Fruit fly (Drosophila melanogaster) whole organism, pupa: Measurements from ENCODE around the gene CG31441.

ENCODE experiments used
- CG10348 ChIP-seq: fragments of 200-800 bp; sonication (Bioruptor generic); IDR thresholded peaks from 2 replicates; pipeline ENCODE4 v1.3.6; 2022; ENCODE audit warnings: missing biosample characterization, missing genetic modification characterization
- CG12605 ChIP-seq: fragments of 200-800 bp; sonication (Bioruptor generic); IDR thresholded peaks from 2 replicates; pipeline ENCODE4 v1.3.6; 2022; ENCODE audit warnings: missing biosample characterization, missing genetic modification characterization
- CG13204 ChIP-seq: fragments of 200-800 bp; sonication (Bioruptor generic); optimal IDR thresholded peaks from 2 replicates; lab custom pipeline; 2018; ENCODE audit warnings: missing biosample characterization, mild to moderate bottlenecking, missing genetic modification characterization, moderate library complexity
- CG14655 ChIP-seq: fragments of 200-800 bp; sonication (Bioruptor generic); optimal IDR thresholded peaks from 3 replicates; lab custom pipeline; 2017; ENCODE audit warnings: mild to moderate bottlenecking, missing biosample characterization, missing genetic modification reagents, missing genetic modification characterization
- CG15710 ChIP-seq: fragments of 200-800 bp; sonication (Bioruptor generic); optimal IDR thresholded peaks from 2 replicates; lab custom pipeline; 2018; ENCODE audit warnings: missing biosample characterization, mild to moderate bottlenecking, missing genetic modification characterization, moderate library complexity
- CG17806 ChIP-seq: fragments of 200-800 bp; sonication (Bioruptor generic); optimal IDR thresholded peaks from 2 replicates; lab custom pipeline; 2018; ENCODE audit warnings: missing biosample characterization, mild to moderate bottlenecking, missing genetic modification characterization, moderate library complexity
- CG32121 ChIP-seq: fragments of 200-800 bp; sonication (Bioruptor generic); IDR thresholded peaks from 2 replicates; pipeline ENCODE4 v1.3.6; 2022; ENCODE audit warnings: missing biosample characterization, missing genetic modification characterization
- CG34367 ChIP-seq: fragments of 200-800 bp; sonication (Bioruptor generic); optimal IDR thresholded peaks from 2 replicates; lab custom pipeline; 2018; ENCODE audit warnings: missing biosample characterization, mild to moderate bottlenecking, missing genetic modification characterization
- CG4496 ChIP-seq: fragments of 200-800 bp; sonication (Bioruptor generic); IDR thresholded peaks from 3 replicates; pipeline ENCODE4 v1.3.6; 2022; ENCODE audit warnings: missing biosample characterization, missing genetic modification characterization
- CG8159 ChIP-seq: fragments of 200-800 bp; sonication (Bioruptor generic); optimal IDR thresholded peaks from 3 replicates; lab custom pipeline; 2018; ENCODE audit warnings: missing biosample characterization, mild to moderate bottlenecking, missing genetic modification characterization, moderate library complexity
- CG8301 ChIP-seq: fragments of 200-800 bp; sonication (Bioruptor generic); optimal IDR thresholded peaks from 2 replicates; lab custom pipeline; 2018; ENCODE audit warnings: missing biosample characterization, mild to moderate bottlenecking, missing genetic modification characterization
- CG9948 ChIP-seq: fragments of 200-800 bp; sonication (Bioruptor generic); optimal IDR thresholded peaks from 2 replicates; lab custom pipeline; 2018; ENCODE audit warnings: missing biosample characterization, mild to moderate bottlenecking, missing genetic modification characterization, moderate library complexity
- D1 ChIP-seq: fragments of 200-800 bp; sonication (Bioruptor generic); optimal IDR thresholded peaks from 2 replicates; lab custom pipeline; 2018; ENCODE audit warnings: missing biosample characterization, mild to moderate bottlenecking, missing genetic modification characterization, moderate library complexity
- EcR ChIP-seq: fragments of 200-800 bp; sonication (Bioruptor generic); optimal IDR thresholded peaks from 3 replicates; lab custom pipeline; 2019; ENCODE audit warnings: missing biosample characterization, missing genetic modification characterization, mild to moderate bottlenecking, moderate library complexity, missing genetic modification reagents
- Ets98B ChIP-seq: fragments of 200-800 bp; sonication (Bioruptor generic); IDR thresholded peaks from 2 replicates; pipeline ENCODE4 v1.3.6; 2022; ENCODE audit warnings: missing biosample characterization, missing genetic modification characterization
- Pif1A ChIP-seq: fragments of 200-800 bp; sonication (Bioruptor generic); optimal IDR thresholded peaks from 3 replicates; lab custom pipeline; 2016; ENCODE audit warnings: missing biosample characterization, missing genetic modification characterization
- Pif1B ChIP-seq: fragments of 200-800 bp; sonication (Bioruptor generic); optimal IDR thresholded peaks from 3 replicates; lab custom pipeline; 2016; ENCODE audit warnings: missing biosample characterization, missing genetic modification characterization
- Snoo ChIP-seq: fragments of 200-800 bp; sonication (Bioruptor generic); optimal IDR thresholded peaks from 3 replicates; lab custom pipeline; 2017; ENCODE audit warnings: missing biosample characterization, mild to moderate bottlenecking, missing genetic modification characterization, inconsistent platforms
- fd96Ca ChIP-seq: fragments of 200-800 bp; sonication (Bioruptor generic); IDR thresholded peaks from 3 replicates; pipeline ENCODE4 v1.3.6; 2022; ENCODE audit warnings: missing biosample characterization, missing genetic modification characterization
- gl ChIP-seq: fragments of 200-800 bp; sonication (Bioruptor generic); optimal IDR thresholded peaks from 2 replicates; lab custom pipeline; 2018; ENCODE audit warnings: missing biosample characterization, mild to moderate bottlenecking, missing genetic modification characterization
- rn ChIP-seq: fragments of 200-800 bp; sonication (Bioruptor generic); IDR thresholded peaks from 2 replicates; pipeline ENCODE4 v1.3.6; 2022; ENCODE audit warnings: missing biosample characterization, missing genetic modification characterization

The CG31441 gene

dm6 chr3R:11222587-11222986 is 13.5 kb upstream of the CG31441 start:
- TF ChIP-seq EcR (no peak), CG8301 (tag; lab: Kevin White, UChicago) (no peak), Snoo (tag; lab: Kevin White, UChicago) (no peak), CG34367 (tag; lab: Kevin White, UChicago) (no peak), gl (no peak), CG9948 (tag; lab: Kevin White, UChicago) (no peak), Pif1A (GFP tag; lab: Kevin White, UChicago) (no peak), fd96Ca (GFP tag; lab: Robert Waterston, UW) (no peak), Ets98B (GFP tag; lab: Robert Waterston, UW) (no peak), CG10348 (no peak), CG32121 (no peak), D1 (no peak), CG8159 (no peak), CG14655 (GFP tag; lab: Kevin White, UChicago) (no peak), CG13204 (no peak), CG4496 (no peak), CG17806 (tag; lab: Kevin White, UChicago) (no peak)

DNA sequence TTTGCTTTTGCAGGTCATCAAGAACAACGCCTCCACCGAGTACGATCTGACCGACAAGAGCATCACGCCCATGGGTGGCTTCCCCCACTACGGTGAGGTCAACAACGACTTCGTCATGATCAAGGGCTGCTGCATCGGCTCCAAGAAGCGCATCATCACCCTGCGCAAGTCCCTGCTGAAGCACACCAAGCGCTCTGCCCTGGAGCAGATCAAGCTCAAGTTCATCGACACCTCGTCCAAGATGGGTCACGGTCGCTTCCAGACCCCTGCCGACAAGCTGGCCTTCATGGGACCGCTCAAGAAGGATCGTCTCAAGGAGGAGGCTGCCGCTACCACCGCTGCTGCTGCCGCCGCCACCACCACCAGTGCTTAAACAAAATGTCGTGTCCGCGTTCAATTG is 11.6 kb upstream of the CG31441 start:
- TF ChIP-seq CG8159 (no peak), gl (no peak), Ets98B (GFP tag; lab: Robert Waterston, UW) (no peak), rn (GFP tag; lab: Robert Waterston, UW) (no peak), CG14655 (GFP tag; lab: Kevin White, UChicago) (no peak), CG10348 (no peak)

DNA sequence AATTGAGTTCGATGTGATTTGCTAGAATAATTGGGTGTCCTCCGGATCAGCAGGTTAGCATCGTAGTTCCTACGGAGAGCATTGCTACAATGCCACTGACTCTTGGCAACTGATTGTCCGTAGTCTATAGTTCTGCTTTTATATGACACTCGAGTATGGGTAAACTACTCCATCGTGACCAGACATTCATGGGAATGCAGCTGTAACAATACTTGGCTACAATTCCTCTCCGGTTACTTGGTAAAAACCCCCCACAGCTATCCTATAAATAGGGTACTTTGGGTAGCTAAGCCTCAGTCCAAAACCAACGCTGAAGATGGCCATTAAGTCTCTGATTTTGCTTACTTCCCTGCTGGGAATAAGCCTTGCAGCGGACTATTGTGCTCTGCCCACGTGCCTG is 10.9 kb upstream of the CG31441 start, which contains the start of gene scpr-C:
TSS of gene scpr-C (plus strand) at position 301 of the 400 bp plus-strand sequence.
- TF ChIP-seq CG12605 (no peak), Pif1B (GFP tag; lab: Kevin White, UChicago) (no peak), Ets98B (GFP tag; lab: Robert Waterston, UW) (no peak), CG34367 (tag; lab: Kevin White, UChicago) (no peak), CG13204 (no peak)
- TF ChIP-seq, all 21 proteins: peak for 0

dm6 chr3R:11226496-11226895 is 9.6 kb upstream of the CG31441 start, which contains the start of gene CG17726:
TSS of gene CG17726 (plus strand) at chr3R:11226762.
- TF ChIP-seq CG32121, result peak; percentile 97
- TF ChIP-seq fd96Ca (GFP tag; lab: Robert Waterston, UW), result peak; percentile 69; the same call in 2 of the 3 replicates
- peak; percentile 95 for TF ChIP-seq CG9948 (tag; lab: Kevin White, UChicago)
- peak; percentile 98 for TF ChIP-seq Snoo (tag; lab: Kevin White, UChicago)
- peak; percentile 98 for TF ChIP-seq CG8159
- no peak for TF ChIP-seq D1
- TF ChIP-seq gl, result peak; percentile 90
- TF ChIP-seq Pif1A (GFP tag; lab: Kevin White, UChicago), result no peak
- TF ChIP-seq CG13204, result no peak
- TF ChIP-seq CG8301 (tag; lab: Kevin White, UChicago), result peak; percentile 96
- peak; percentile 81 for TF ChIP-seq CG10348
- peak; percentile 99 for TF ChIP-seq CG12605
- TF ChIP-seq EcR, result peak; percentile 42
- peak; percentile 95 for TF ChIP-seq CG17806 (tag; lab: Kevin White, UChicago)
- TF ChIP-seq CG15710 (tag; lab: Kevin White, UChicago), result peak; percentile 98
- no peak for TF ChIP-seq Pif1B (GFP tag; lab: Kevin White, UChicago)
- TF ChIP-seq CG4496, result peak; percentile 99
- TF ChIP-seq rn (GFP tag; lab: Robert Waterston, UW), result peak; percentile 95
- TF ChIP-seq CG34367 (tag; lab: Kevin White, UChicago), result peak; percentile 97
- TF ChIP-seq Ets98B (GFP tag; lab: Robert Waterston, UW), result peak; percentile 98

- TF ChIP-seq CG15710 (tag; lab: Kevin White, UChicago) (no peak), fd96Ca (GFP tag; lab: Robert Waterston, UW) (no peak), CG14655 (GFP tag; lab: Kevin White, UChicago) (no peak), CG34367 (tag; lab: Kevin White, UChicago) (no peak), CG32121 (no peak), Pif1A (GFP tag; lab: Kevin White, UChicago) (no peak), CG4496 (no peak), Snoo (tag; lab: Kevin White, UChicago) (no peak), rn (GFP tag; lab: Robert Waterston, UW) (no peak), EcR (no peak), CG8159 (no peak), Pif1B (GFP tag; lab: Kevin White, UChicago) (no peak), CG8301 (tag; lab: Kevin White, UChicago) (no peak), gl (no peak)
Measured at dm6 chr3R:11230392-11230791, 5.7 kb upstream of the CG31441 start, which contains the start of gene GCC88. TSS of gene GCC88 (minus strand) at chr3R:11230600.

dm6 chr3R:11231037-11231436 is 5.0 kb upstream of the CG31441 start:
- TF ChIP-seq CG15710 (tag; lab: Kevin White, UChicago), result no peak
- no peak for TF ChIP-seq rn (GFP tag; lab: Robert Waterston, UW)
- TF ChIP-seq Pif1B (GFP tag; lab: Kevin White, UChicago), result no peak
- no peak for TF ChIP-seq CG13204
- no peak for TF ChIP-seq CG12605
- no peak for TF ChIP-seq Snoo (tag; lab: Kevin White, UChicago)
- TF ChIP-seq CG9948 (tag; lab: Kevin White, UChicago), result no peak
- no peak for TF ChIP-seq CG10348
- no peak for TF ChIP-seq gl
- no peak for TF ChIP-seq CG8159
- no peak for TF ChIP-seq CG32121
- no peak for TF ChIP-seq D1
- TF ChIP-seq CG14655 (GFP tag; lab: Kevin White, UChicago), result no peak
- TF ChIP-seq Pif1A (GFP tag; lab: Kevin White, UChicago), result no peak
- TF ChIP-seq EcR, result no peak
- no peak for TF ChIP-seq Ets98B (GFP tag; lab: Robert Waterston, UW)
- TF ChIP-seq CG8301 (tag; lab: Kevin White, UChicago), result no peak
- no peak for TF ChIP-seq CG4496
